Fruit fly (Drosophila melanogaster): ENCODE data around the gene Cyt-b5-r.

Cyt-b5-r gene

dm6 chr2L:16788885-16789284, 1.6 kb downstream of the Cyt-b5-r start:
- no peak for TF ChIP-seq pan (optimal IDR thresholded peaks at IDR 0.05)
- no peak for TF ChIP-seq psq (optimal IDR thresholded peaks at IDR 0.05)
- TF ChIP-seq Dll (optimal IDR thresholded peaks at IDR 0.05): no peak
- no peak for TF ChIP-seq EcR (GFP tag; optimal IDR thresholded peaks at IDR 0.05)
- no peak for TF ChIP-seq CG8478 (optimal IDR thresholded peaks at IDR 0.05)
- no peak for TF ChIP-seq usp (GFP tag; optimal IDR thresholded peaks at IDR 0.05)

dm6 chr2L:16787548-16787947, 3.0 kb downstream of the Cyt-b5-r start:
- no peak for TF ChIP-seq Dll (optimal IDR thresholded peaks at IDR 0.05)

DNA sequence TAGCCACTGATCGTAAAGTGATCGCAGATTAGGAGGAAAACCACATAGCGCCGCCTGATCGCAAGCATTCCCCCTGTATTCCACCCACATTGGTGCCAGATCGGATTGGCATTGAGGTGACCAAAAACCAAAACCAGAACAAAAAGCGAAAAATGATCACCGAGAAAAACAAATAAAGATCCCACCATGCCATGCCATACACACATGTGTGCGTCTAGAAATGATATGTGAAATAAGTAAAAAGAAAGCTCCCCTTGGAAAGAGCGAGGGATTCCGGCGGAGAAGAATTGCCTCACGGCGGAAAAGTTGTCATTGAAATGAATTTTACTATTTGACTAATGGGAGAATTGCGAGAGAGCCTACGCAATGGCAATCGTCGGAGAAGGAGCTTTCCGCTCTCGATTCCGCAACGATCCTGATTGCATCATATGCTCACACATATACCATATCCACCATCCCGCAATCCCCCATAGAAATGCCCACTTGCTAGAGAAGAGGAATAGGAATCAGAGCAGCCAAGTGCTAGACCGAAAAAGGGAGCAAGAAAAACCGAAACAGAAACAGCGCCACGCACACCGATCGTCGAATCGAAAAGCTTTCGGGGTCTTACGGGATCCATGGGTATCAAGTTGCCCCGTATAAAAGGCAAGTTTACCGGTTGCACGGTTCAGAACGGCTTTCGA, 24.3 kb downstream of the Cyt-b5-r start, which contains the start of gene Mhc:
TSS of gene Mhc (plus strand) at position 497 of the 683 bp plus-strand sequence.
- TF ChIP-seq EcR (GFP tag; optimal IDR thresholded peaks at IDR 0.05) (no peak), psq (optimal IDR thresholded peaks at IDR 0.05) (no peak), pan (optimal IDR thresholded peaks at IDR 0.05) (no peak), CG8478 (optimal IDR thresholded peaks at IDR 0.05) (no peak), Dll (optimal IDR thresholded peaks at IDR 0.05) (no peak), usp (GFP tag; optimal IDR thresholded peaks at IDR 0.05) (no peak)

dm6 chr2L:16764480-16764879, 26.0 kb downstream of the Cyt-b5-r start:
- TF ChIP-seq EcR (GFP tag; optimal IDR thresholded peaks at IDR 0.05): no peak
- TF ChIP-seq CG8478 (optimal IDR thresholded peaks at IDR 0.05): no peak
- no peak for TF ChIP-seq pan (optimal IDR thresholded peaks at IDR 0.05)
- no peak for TF ChIP-seq usp (GFP tag; optimal IDR thresholded peaks at IDR 0.05)
- TF ChIP-seq psq (optimal IDR thresholded peaks at IDR 0.05): no peak
- TF ChIP-seq Dll (optimal IDR thresholded peaks at IDR 0.05): no peak

DNA sequence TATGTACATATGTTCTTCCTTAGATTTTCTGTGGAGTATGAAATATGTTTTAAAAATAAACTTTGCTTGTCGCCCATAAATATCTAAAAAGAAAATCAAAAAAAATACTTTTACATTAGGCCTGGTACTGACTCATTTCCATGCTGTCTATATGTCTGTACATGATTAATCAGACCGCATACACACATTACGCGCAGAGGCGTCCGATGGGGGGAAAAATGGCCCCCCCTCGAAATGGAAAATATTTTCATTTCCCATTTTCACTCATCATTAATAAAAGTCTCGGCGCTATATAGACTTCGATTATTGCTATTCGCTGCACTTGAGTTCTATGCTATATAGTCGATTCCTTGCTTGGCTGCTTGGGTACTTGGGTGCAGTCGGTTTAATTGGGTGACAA, 28.6 kb downstream of the Cyt-b5-r start:
- TF ChIP-seq EcR (GFP tag; optimal IDR thresholded peaks at IDR 0.05) (no peak), psq (optimal IDR thresholded peaks at IDR 0.05) (no peak), pan (optimal IDR thresholded peaks at IDR 0.05) (no peak), usp (GFP tag; optimal IDR thresholded peaks at IDR 0.05) (no peak)

dm6 chr2L:16760504-16761417, 29.8 kb downstream of the Cyt-b5-r start, which contains the start of gene ppk17:
TSS of gene ppk17 (minus strand) at chr2L:16760554.
- TF ChIP-seq pan (optimal IDR thresholded peaks at IDR 0.05) (no peak), CG8478 (optimal IDR thresholded peaks at IDR 0.05) (no peak), Dll (optimal IDR thresholded peaks at IDR 0.05) (no peak), EcR (GFP tag; optimal IDR thresholded peaks at IDR 0.05) (no peak), psq (optimal IDR thresholded peaks at IDR 0.05) (no peak), usp (GFP tag; optimal IDR thresholded peaks at IDR 0.05) (no peak)

DNA sequence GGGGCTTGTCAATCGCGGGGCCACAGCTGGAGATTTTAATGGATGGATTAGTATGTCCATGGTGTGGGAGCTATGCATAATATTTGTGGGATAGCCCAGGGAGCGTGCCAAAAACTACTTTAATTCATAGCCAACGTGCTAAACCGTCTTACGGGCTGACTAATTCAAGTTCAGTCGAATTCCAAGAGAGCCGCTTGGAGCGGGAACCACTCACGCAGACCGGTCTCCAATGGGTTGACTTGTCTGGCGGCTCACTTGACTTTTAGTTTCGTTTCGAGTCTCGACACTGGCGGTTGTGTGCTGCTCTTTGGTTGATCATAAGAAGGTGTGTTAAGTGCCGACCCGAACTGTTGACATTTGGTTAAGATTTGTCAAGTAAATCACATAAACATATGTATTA, 36.4 kb downstream of the Cyt-b5-r start, which contains the start of gene yellow-b:
TSS of gene yellow-b (plus strand) at position 263 of the 400 bp plus-strand sequence.
- TF ChIP-seq psq (optimal IDR thresholded peaks at IDR 0.05) (no peak), EcR (GFP tag; optimal IDR thresholded peaks at IDR 0.05) (no peak), pan (optimal IDR thresholded peaks at IDR 0.05) (no peak), Dll (optimal IDR thresholded peaks at IDR 0.05) (no peak), CG8478 (optimal IDR thresholded peaks at IDR 0.05) (no peak)

dm6 chr2L:16752340-16752739, 38.2 kb downstream of the Cyt-b5-r start:
- TF ChIP-seq psq (optimal IDR thresholded peaks at IDR 0.05) (no peak), pan (optimal IDR thresholded peaks at IDR 0.05) (no peak), EcR (GFP tag; optimal IDR thresholded peaks at IDR 0.05) (no peak), Dll (optimal IDR thresholded peaks at IDR 0.05) (no peak), CG8478 (optimal IDR thresholded peaks at IDR 0.05) (no peak), usp (GFP tag; optimal IDR thresholded peaks at IDR 0.05) (no peak)

- TF ChIP-seq EcR (GFP tag; optimal IDR thresholded peaks at IDR 0.05) (no peak), usp (GFP tag; optimal IDR thresholded peaks at IDR 0.05) (no peak), pan (optimal IDR thresholded peaks at IDR 0.05) (no peak), psq (optimal IDR thresholded peaks at IDR 0.05) (no peak), Dll (optimal IDR thresholded peaks at IDR 0.05) (no peak), CG8478 (optimal IDR thresholded peaks at IDR 0.05) (no peak)
Observed at dm6 chr2L:16747145-16747544, 43.4 kb downstream of the Cyt-b5-r start.

- TF ChIP-seq usp (GFP tag; optimal IDR thresholded peaks at IDR 0.05) (no peak), EcR (GFP tag; optimal IDR thresholded peaks at IDR 0.05) (no peak), pan (optimal IDR thresholded peaks at IDR 0.05) (no peak), Dll (optimal IDR thresholded peaks at IDR 0.05) (no peak), psq (optimal IDR thresholded peaks at IDR 0.05) (no peak), CG8478 (optimal IDR thresholded peaks at IDR 0.05) (no peak)
Observed at dm6 chr2L:16743055-16743805, 47.3 kb downstream of the Cyt-b5-r start, which contains the start of the genes LSm7 and BuGZ. TSS of gene LSm7 (minus strand) at chr2L:16743100. TSS of gene BuGZ (plus strand) at chr2L:16743405.
